Fruit fly (Drosophila melanogaster): ENCODE results near the gene gudu.

The gudu gene

DNA sequence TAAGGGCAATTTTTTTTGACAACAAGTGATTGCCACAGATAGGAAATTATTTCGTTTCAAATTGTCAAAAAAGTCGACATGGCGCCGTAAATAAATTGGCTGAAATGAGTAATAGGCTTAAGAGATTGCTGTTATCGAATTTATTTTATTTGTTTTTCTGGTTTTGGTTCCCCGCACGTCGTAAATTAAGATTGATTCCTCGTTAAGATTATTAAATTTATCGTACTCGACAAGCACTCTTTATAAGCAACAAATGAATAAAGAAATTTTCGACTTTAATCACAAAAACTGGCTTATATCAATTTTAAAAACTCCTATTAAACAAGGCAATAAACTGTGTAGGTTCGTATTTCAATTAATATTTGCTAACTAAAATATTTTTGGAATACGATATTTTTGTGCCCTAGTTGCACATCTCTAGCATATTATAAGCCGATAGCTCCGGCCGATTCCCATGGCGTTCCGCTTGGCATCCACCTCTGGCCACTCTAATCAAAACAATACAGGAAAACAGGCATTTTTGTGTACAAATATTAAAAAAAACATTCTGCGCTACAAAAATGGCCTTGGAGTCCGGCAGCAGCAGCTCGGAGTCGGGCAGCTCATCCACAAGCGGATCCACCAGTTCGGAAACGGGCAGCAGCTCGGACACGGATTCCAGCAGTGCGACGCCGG, 23.8 kb downstream of the gudu start, which contains the start of gene chm (continued):
- TF ChIP-seq pan (optimal IDR thresholded peaks at IDR 0.05): no peak
- TF ChIP-seq pan (GFP tag; optimal IDR thresholded peaks at IDR 0.05 in 1 of 2, IDR thresholded peaks at IDR 0.05 in 1 of 2): peak in 1 of 2 experiments; percentile 40
- TF ChIP-seq CG7745 (tag; optimal IDR thresholded peaks at IDR 0.05): no peak
- TF ChIP-seq gt (GFP tag; IDR thresholded peaks at IDR 0.05): no peak
- no peak for TF ChIP-seq emc (GFP tag; optimal IDR thresholded peaks at IDR 0.05)
- 0 out of 2 replicates have a peak, but pooled peaks have one; percentile 13 for TF ChIP-seq CG14441 (GFP tag; IDR thresholded peaks at IDR 0.05)
- TF ChIP-seq C15 (GFP tag; IDR thresholded peaks at IDR 0.05): no peak
- TF ChIP-seq Dbx (GFP tag; IDR thresholded peaks at IDR 0.05): peak; percentile 45; the same call in 1 of the 3 replicates
- TF ChIP-seq dimm (GFP tag; IDR thresholded peaks at IDR 0.05): no peak
- TF ChIP-seq CG10543 (GFP tag; optimal IDR thresholded peaks at IDR 0.05): peak; percentile 0
- TF ChIP-seq NfI (GFP tag; optimal IDR thresholded peaks at IDR 0.05): peak; percentile 8
- no peak for TF ChIP-seq Tbp (GFP tag; optimal IDR thresholded peaks at IDR 0.05)
- peak; percentile 16 for TF ChIP-seq Atf-2 (GFP tag; optimal IDR thresholded peaks at IDR 0.05)
- TF ChIP-seq amos (GFP tag; IDR thresholded peaks at IDR 0.05; ENCODE audit: partially characterized antibody): peak; percentile 92
- TF ChIP-seq CG9932 (GFP tag; IDR thresholded peaks at IDR 0.05): peak; percentile 83
- peak; percentile 75 for TF ChIP-seq pho (GFP tag; optimal IDR thresholded peaks at IDR 0.05)
- no peak for TF ChIP-seq CG12219 (GFP tag; optimal IDR thresholded peaks at IDR 0.05)
- no peak for TF ChIP-seq org-1 (GFP tag; optimal IDR thresholded peaks at IDR 0.05)
- no peak for TF ChIP-seq Rx (GFP tag; IDR thresholded peaks at IDR 0.05)
- peak; percentile 88 for TF ChIP-seq MBD-R2 (GFP tag; IDR thresholded peaks at IDR 0.05)
- TF ChIP-seq schlank (tag; optimal IDR thresholded peaks at IDR 0.05): no peak
- TF ChIP-seq CG32532 (GFP tag; IDR thresholded peaks at IDR 0.05): peak; percentile 54
- TF ChIP-seq tup (GFP tag; optimal IDR thresholded peaks at IDR 0.05): no peak
- TF ChIP-seq Deaf1 (tag; optimal IDR thresholded peaks at IDR 0.05): no peak
- TF ChIP-seq Bgb (GFP tag; IDR thresholded peaks at IDR 0.05; ENCODE audit: partially characterized antibody): peak; percentile 86
- peak; percentile 22 for TF ChIP-seq her (GFP tag; optimal IDR thresholded peaks at IDR 0.05)
- no peak for TF ChIP-seq fd96Cb (tag; optimal IDR thresholded peaks at IDR 0.05)
- no peak for TF ChIP-seq crol (GFP tag; IDR thresholded peaks at IDR 0.05)
- TF ChIP-seq CG43689 (GFP tag; IDR thresholded peaks at IDR 0.05): no peak
- no peak for TF ChIP-seq ab (GFP tag; optimal IDR thresholded peaks at IDR 0.05)
- no peak for TF ChIP-seq otp (GFP tag; IDR thresholded peaks at IDR 0.05)
- TF ChIP-seq fd102C (GFP tag; optimal IDR thresholded peaks at IDR 0.05): no peak
- peak; percentile 79 for TF ChIP-seq CG2129 (GFP tag; IDR thresholded peaks at IDR 0.05; ENCODE audit: partially characterized antibody)
- no peak for TF ChIP-seq bcd (GFP tag; optimal IDR thresholded peaks at IDR 0.05)
- TF ChIP-seq Bdp1 (GFP tag; optimal IDR thresholded peaks at IDR 0.05): no peak
- no peak for TF ChIP-seq cwo (GFP tag; optimal IDR thresholded peaks at IDR 0.05)
- TF ChIP-seq Dip3 (GFP tag; optimal IDR thresholded peaks at IDR 0.05): no peak
- TF ChIP-seq CG7963 (GFP tag; IDR thresholded peaks at IDR 0.05; ENCODE audit: partially characterized antibody): peak; percentile 83
- TF ChIP-seq disco-r (GFP tag; optimal IDR thresholded peaks at IDR 0.05): no peak
- peak; percentile 88 for TF ChIP-seq stwl (tag; optimal IDR thresholded peaks at IDR 0.05)
- TF ChIP-seq Elba2 (GFP tag; optimal IDR thresholded peaks at IDR 0.05): no peak
- TF ChIP-seq Vsx1 (GFP tag; optimal IDR thresholded peaks at IDR 0.05): no peak
- no peak for TF ChIP-seq NC2β (GFP tag; optimal IDR thresholded peaks at IDR 0.05)
- TF ChIP-seq CG6272 (GFP tag; IDR thresholded peaks at IDR 0.05): 0 out of 2 replicates have a peak, but pooled peaks have one; percentile 60
- TF ChIP-seq HLHmδ (GFP tag; optimal IDR thresholded peaks at IDR 0.05): no peak
- TF ChIP-seq pfk (GFP tag; optimal IDR thresholded peaks at IDR 0.05): peak; percentile 53
- TF ChIP-seq CG11247 (GFP tag; IDR thresholded peaks at IDR 0.05): 0 out of 2 replicates have a peak, but pooled peaks have one; percentile 41
- peak; percentile 76 for TF ChIP-seq nerfin-2 (GFP tag; IDR thresholded peaks at IDR 0.05; ENCODE audit: partially characterized antibody)
- peak; percentile 26 for TF ChIP-seq CG4424 (GFP tag; optimal IDR thresholded peaks at IDR 0.05)
- TF ChIP-seq CG2202 (tag; optimal IDR thresholded peaks at IDR 0.05): no peak

Data from whole organism, embryonic.